Worm (Caenorhabditis elegans) whole organism, L1 larva: ENCODE results near the gene ark-1.

Experiments
- aha-1 ChIP-seq: fragments of 150-350 bp; optimal IDR thresholded peaks from 2 replicates; lab custom pipeline; 2014; ENCODE audit warnings: missing biosample characterization, missing genetic modification characterization
- alr-1 ChIP-seq: fragments of 200-800 bp; sonication (Bioruptor generic); optimal IDR thresholded peaks from 2 replicates; lab custom pipeline; 2018; ENCODE audit warnings: borderline replicate concordance, mild to moderate bottlenecking, missing genetic modification characterization, missing compliant biosample characterization
- ceh-82 ChIP-seq, 3 experiments: fragments of 150-350 bp in 1 of 3; sonication (generic microtip) in 2 of 3; optimal IDR thresholded peaks; 2 replicates each; lab custom pipeline; 2014 to 2017; ENCODE audit warnings: missing biosample characterization in 3 of 3, missing genetic modification characterization in 3 of 3
- egl-27 ChIP-seq, 2 experiments: fragments of 150-350 bp in 1 of 2; sonication (generic microtip); optimal IDR thresholded peaks; 3 replicates each; lab custom pipeline; 2017 to 2018; ENCODE audit warnings: missing biosample characterization in 2 of 2, missing genetic modification characterization in 2 of 2, missing genetic modification reagents in 2 of 2
- hpl-2 ChIP-seq: fragments of 150-350 bp; optimal IDR thresholded peaks from 2 replicates; lab custom pipeline; 2014; ENCODE audit warnings: missing biosample characterization, missing genetic modification reagents, missing genetic modification characterization
- jun-1 ChIP-seq: fragments of 150-350 bp; optimal IDR thresholded peaks from 2 replicates; lab custom pipeline; 2014; ENCODE audit warnings: missing biosample characterization, missing genetic modification reagents, missing genetic modification characterization
- nhr-77 ChIP-seq: fragments of 150-350 bp; optimal IDR thresholded peaks from 2 replicates; lab custom pipeline; 2014; ENCODE audit warnings: missing biosample characterization, missing genetic modification characterization
- pag-3 ChIP-seq: sonication (generic microtip); optimal IDR thresholded peaks from 2 replicates; lab custom pipeline; 2017; ENCODE audit warnings: missing genetic modification characterization, mild to moderate bottlenecking, missing compliant biosample characterization, antibody characterized with exemption, borderline replicate concordance; ENCODE audit not compliant: insufficient read depth

- no peak for TF ChIP-seq pag-3 (tag; lab: Kevin White, UChicago)
- TF ChIP-seq aha-1 (tag; lab: Kevin White, UChicago), result no peak
- TF ChIP-seq nhr-77 (tag; lab: Kevin White, UChicago), result peak; percentile 18
- no peak for TF ChIP-seq egl-27 (tag; optimal IDR thresholded peaks at IDR 0.05; lab: Kevin White, UChicago)
- no peak for TF ChIP-seq jun-1
- TF ChIP-seq hpl-2, result no peak
- TF ChIP-seq alr-1 (tag; lab: Kevin White, UChicago), result no peak
- peak in 1 of 3 experiments; percentile 23 for TF ChIP-seq ceh-82 (tag; optimal IDR thresholded peaks at IDR 0.05; lab: Kevin White, UChicago)
Measured at ce11 chrIV:12605401-12605800, 25.4 kb downstream of the ark-1 start, which contains the start of gene Y55D9A.2.
